Worm (Caenorhabditis elegans): ENCODE data around the gene col-157.

ce11 chrV:11486680-11487079, 2.8 kb downstream of the col-157 start, which contains the start of gene T11F9.10:
- no peak for TF ChIP-seq unc-62 (GFP tag; optimal IDR thresholded peaks at IDR 0.05)
- TF ChIP-seq nhr-76 (tag; optimal IDR thresholded peaks at IDR 0.05): no peak
- TF ChIP-seq pha-4 (tag; optimal IDR thresholded peaks at IDR 0.05): no peak
- no peak for TF ChIP-seq lin-32 (GFP tag; optimal IDR thresholded peaks at IDR 0.05)
- TF ChIP-seq nhr-237 (tag; optimal IDR thresholded peaks at IDR 0.05): no peak
